Worm (Caenorhabditis elegans): ENCODE results near the gene elks-1.

elks-1 gene

ce11 chrIV:3345484-3345883 lies 4.3 kb downstream of the elks-1 start:
- TF ChIP-seq ham-2 (GFP tag; optimal IDR thresholded peaks at IDR 0.05) = no peak
- TF ChIP-seq nhr-28 (tag; optimal IDR thresholded peaks at IDR 0.05) = no peak
- no peak for TF ChIP-seq pha-4 (tag; optimal IDR thresholded peaks at IDR 0.05)
- TF ChIP-seq unc-62 (GFP tag; optimal IDR thresholded peaks at IDR 0.05) = no peak
- no peak for TF ChIP-seq flh-1 (GFP tag; optimal IDR thresholded peaks at IDR 0.05)
- no peak for TF ChIP-seq cnd-1 (tag; optimal IDR thresholded peaks at IDR 0.05)
- TF ChIP-seq sptf-1 (tag; optimal IDR thresholded peaks at IDR 0.05) = no peak
- no peak for TF ChIP-seq nhr-2 (tag; optimal IDR thresholded peaks at IDR 0.05)
- TF ChIP-seq unc-39 (tag; optimal IDR thresholded peaks at IDR 0.05) = no peak
- TF ChIP-seq bed-3 (GFP tag; optimal IDR thresholded peaks at IDR 0.05) = no peak
- no peak for TF ChIP-seq sem-2 (GFP tag; optimal IDR thresholded peaks at IDR 0.05)
- TF ChIP-seq nhr-12 (tag; optimal IDR thresholded peaks at IDR 0.05) = no peak
- TF ChIP-seq nhr-76 (tag; optimal IDR thresholded peaks at IDR 0.05) = no peak
- no peak for TF ChIP-seq unc-120 (tag; optimal IDR thresholded peaks at IDR 0.05; ENCODE audit: poor library complexity, severe bottlenecking)
- TF ChIP-seq drap-1 (GFP tag; optimal IDR thresholded peaks at IDR 0.05) = no peak
- no peak for TF ChIP-seq tbx-8 (GFP tag; optimal IDR thresholded peaks at IDR 0.05)
- TF ChIP-seq blmp-1 (tag; optimal IDR thresholded peaks at IDR 0.05) = no peak
- no peak for TF ChIP-seq ceh-83 (GFP tag; optimal IDR thresholded peaks at IDR 0.05)

- no peak for TF ChIP-seq ham-2 (GFP tag; optimal IDR thresholded peaks at IDR 0.05)
- no peak for TF ChIP-seq sem-2 (GFP tag; optimal IDR thresholded peaks at IDR 0.05)
Observed at ce11 chrIV:3341170-3341569, 8.7 kb downstream of the elks-1 start, which contains the start of gene F42A6.2. F42A6.2 (plus strand) TSS chrIV:3341470.

- peak; percentile 5 for TF ChIP-seq ztf-11 (tag; optimal IDR thresholded peaks at IDR 0.05)
- no peak for TF ChIP-seq nhr-12 (tag; optimal IDR thresholded peaks at IDR 0.05)
- peak; percentile 86 for TF ChIP-seq ces-1 (GFP tag; optimal IDR thresholded peaks at IDR 0.05)
- peak; percentile 63 for TF ChIP-seq hlh-1 (tag; optimal IDR thresholded peaks at IDR 0.05)
- peak; percentile 70 for TF ChIP-seq pha-4 (tag; optimal IDR thresholded peaks at IDR 0.05)
- TF ChIP-seq sptf-1 (tag; optimal IDR thresholded peaks at IDR 0.05) = peak; percentile 50
- TF ChIP-seq mab-5 (tag; optimal IDR thresholded peaks at IDR 0.05) = peak; percentile 4
- TF ChIP-seq lin-13 (tag; optimal IDR thresholded peaks at IDR 0.05) = peak; percentile 86
- TF ChIP-seq nhr-237 (tag; optimal IDR thresholded peaks at IDR 0.05) = peak; percentile 83
- TF ChIP-seq mep-1 (tag; optimal IDR thresholded peaks at IDR 0.05) = peak; percentile 97
- TF ChIP-seq elt-3 (tag; optimal IDR thresholded peaks at IDR 0.05) = peak; percentile 27
- no peak for TF ChIP-seq tbx-8 (GFP tag; optimal IDR thresholded peaks at IDR 0.05)
- TF ChIP-seq ceh-39 (tag; optimal IDR thresholded peaks at IDR 0.05) = peak; percentile 89
- TF ChIP-seq lsy-2 (tag; optimal IDR thresholded peaks at IDR 0.05) = peak; percentile 88
- no peak for TF ChIP-seq snpc-4 (tag; optimal IDR thresholded peaks at IDR 0.05)
- no peak for TF ChIP-seq ceh-43 (GFP tag; optimal IDR thresholded peaks at IDR 0.05)
Observed at ce11 chrIV:3338676-3339075, 11.2 kb downstream of the elks-1 start, which contains the start of gene hrpa-1. hrpa-1 (minus strand) TSS chrIV:3338867.

- TF ChIP-seq ceh-39 (tag; optimal IDR thresholded peaks at IDR 0.05) = no peak
- TF ChIP-seq ztf-11 (tag; optimal IDR thresholded peaks at IDR 0.05) = no peak
- TF ChIP-seq snpc-4 (tag; optimal IDR thresholded peaks at IDR 0.05) = no peak
- TF ChIP-seq nhr-2 (tag; optimal IDR thresholded peaks at IDR 0.05) = no peak
- no peak for TF ChIP-seq tbx-8 (GFP tag; optimal IDR thresholded peaks at IDR 0.05)
- TF ChIP-seq mab-5 (tag; optimal IDR thresholded peaks at IDR 0.05) = no peak
- no peak for TF ChIP-seq sptf-1 (tag; optimal IDR thresholded peaks at IDR 0.05)
- TF ChIP-seq elt-1 (tag; optimal IDR thresholded peaks at IDR 0.05; ENCODE audit: borderline replicate concordance, insufficient read depth) = no peak
- TF ChIP-seq ham-2 (GFP tag; optimal IDR thresholded peaks at IDR 0.05) = no peak
- no peak for TF ChIP-seq nhr-12 (tag; optimal IDR thresholded peaks at IDR 0.05)
- no peak for TF ChIP-seq nhr-28 (tag; optimal IDR thresholded peaks at IDR 0.05)
- no peak for TF ChIP-seq flh-1 (GFP tag; optimal IDR thresholded peaks at IDR 0.05)
- TF ChIP-seq elt-3 (tag; optimal IDR thresholded peaks at IDR 0.05) = no peak
- no peak for TF ChIP-seq mls-2 (tag; optimal IDR thresholded peaks at IDR 0.05)
- no peak for TF ChIP-seq sem-2 (GFP tag; optimal IDR thresholded peaks at IDR 0.05)
- no peak for TF ChIP-seq unc-62 (GFP tag; optimal IDR thresholded peaks at IDR 0.05)
- TF ChIP-seq nhr-237 (tag; optimal IDR thresholded peaks at IDR 0.05) = no peak
- TF ChIP-seq lsy-2 (tag; optimal IDR thresholded peaks at IDR 0.05) = no peak
- no peak for TF ChIP-seq hlh-1 (tag; optimal IDR thresholded peaks at IDR 0.05)
- no peak for TF ChIP-seq nhr-76 (tag; optimal IDR thresholded peaks at IDR 0.05)
Observed at ce11 chrIV:3338176-3338575, 11.7 kb downstream of the elks-1 start.

ce11 chrIV:3337275-3337674 lies 12.6 kb downstream of the elks-1 start:
- TF ChIP-seq sem-2 (GFP tag; optimal IDR thresholded peaks at IDR 0.05) = peak; percentile 22
- TF ChIP-seq cnd-1 (tag; optimal IDR thresholded peaks at IDR 0.05) = peak; percentile 46
- peak; percentile 36 for TF ChIP-seq drap-1 (GFP tag; optimal IDR thresholded peaks at IDR 0.05)
- no peak for TF ChIP-seq snpc-4 (tag; optimal IDR thresholded peaks at IDR 0.05)
- TF ChIP-seq mls-2 (tag; optimal IDR thresholded peaks at IDR 0.05) = peak; percentile 51
- TF ChIP-seq sptf-1 (tag; optimal IDR thresholded peaks at IDR 0.05) = peak; percentile 65
- no peak for TF ChIP-seq nhr-237 (tag; optimal IDR thresholded peaks at IDR 0.05)
- TF ChIP-seq ceh-43 (GFP tag; optimal IDR thresholded peaks at IDR 0.05) = peak; percentile 10
- TF ChIP-seq ceh-83 (GFP tag; optimal IDR thresholded peaks at IDR 0.05) = peak; percentile 66

All from whole organism, mixed stage, embryonic.